Fruit fly (Drosophila melanogaster): ENCODE measurements around the gene CG7326.

Gene CG7326

dm6 chrX:18837046-18837445, 26.5 kb downstream of the CG7326 start (continued):
- TF ChIP-seq Sin3A (optimal IDR thresholded peaks at IDR 0.05) (no peak), CG12299 (tag; optimal IDR thresholded peaks at IDR 0.05) (no peak), CG15269 (tag; optimal IDR thresholded peaks at IDR 0.05) (peak; percentile 67), disco-r (GFP tag; optimal IDR thresholded peaks at IDR 0.05) (no peak), chm (GFP tag; IDR thresholded peaks at IDR 0.05) (no peak), Gug (GFP tag; IDR thresholded peaks at IDR 0.05) (peak; percentile 17; the same call in 2 of the 4 replicates), CG10959 (GFP tag; IDR thresholded peaks at IDR 0.05) (no peak), seq (GFP tag; IDR thresholded peaks at IDR 0.05) (0 out of 2 replicates have a peak, but pooled peaks have one; percentile 13), ara (GFP tag; IDR thresholded peaks at IDR 0.05) (no peak), HHEX (GFP tag; optimal IDR thresholded peaks at IDR 0.05) (no peak), Antp (GFP tag; optimal IDR thresholded peaks at IDR 0.05) (peak; percentile 37), exex (tag; optimal IDR thresholded peaks at IDR 0.05) (no peak), cwo (GFP tag; optimal IDR thresholded peaks at IDR 0.05) (no peak), CG10209 (GFP tag; optimal IDR thresholded peaks at IDR 0.05) (no peak), CG1233 (GFP tag; optimal IDR thresholded peaks at IDR 0.05) (no peak), CG34376 (GFP tag; optimal IDR thresholded peaks at IDR 0.05) (no peak), CG32772 (GFP tag; IDR thresholded peaks at IDR 0.05) (peak; percentile 45; the same call in 1 of the 2 replicates), CG32532 (GFP tag; IDR thresholded peaks at IDR 0.05) (peak; percentile 43; the same call in 1 of the 2 replicates), ftz-f1 (GFP tag; optimal IDR thresholded peaks at IDR 0.05) (no peak), CG30020 (tag; optimal IDR thresholded peaks at IDR 0.05) (peak; percentile 9), CG15011 (GFP tag; optimal IDR thresholded peaks at IDR 0.05) (no peak), danr (GFP tag; IDR thresholded peaks at IDR 0.05) (no peak), sd (tag; optimal IDR thresholded peaks at IDR 0.05) (peak; percentile 14), CG3726 (GFP tag; IDR thresholded peaks at IDR 0.05) (no peak), Dp (GFP tag; optimal IDR thresholded peaks at IDR 0.05) (no peak), gt (GFP tag; IDR thresholded peaks at IDR 0.05) (no peak), Doc2 (GFP tag; IDR thresholded peaks at IDR 0.05) (no peak), CG10431 (GFP tag; optimal IDR thresholded peaks at IDR 0.05) (no peak), CG9727 (GFP tag; optimal IDR thresholded peaks at IDR 0.05) (no peak), CG7987 (GFP tag; optimal IDR thresholded peaks at IDR 0.05) (no peak), kay (GFP tag; optimal IDR thresholded peaks at IDR 0.05) (peak; percentile 47), CG2120 (GFP tag; optimal IDR thresholded peaks at IDR 0.05) (peak; percentile 35), CG1602 (GFP tag; optimal IDR thresholded peaks at IDR 0.05) (no peak), shn (GFP tag; optimal IDR thresholded peaks at IDR 0.05) (peak; percentile 37), ase (GFP tag; IDR thresholded peaks at IDR 0.05) (no peak), nerfin-2 (GFP tag; IDR thresholded peaks at IDR 0.05; ENCODE audit: partially characterized antibody) (no peak), dysf (GFP tag; IDR thresholded peaks at IDR 0.05) (peak; percentile 77), Six4 (GFP tag; optimal IDR thresholded peaks at IDR 0.05) (no peak), CG42726 (GFP tag; IDR thresholded peaks at IDR 0.05; ENCODE audit: partially characterized antibody) (no peak), Ets65A (GFP tag) (peak; percentile 71), peb (GFP tag; IDR thresholded peaks at IDR 0.05) (no peak), Hsf (GFP tag; optimal IDR thresholded peaks at IDR 0.05) (no peak), Xrp1 (GFP tag; IDR thresholded peaks at IDR 0.05) (peak; percentile 73), pnt (GFP tag; optimal IDR thresholded peaks at IDR 0.05) (no peak), Nf-YA (GFP tag; IDR thresholded peaks at IDR 0.05) (no peak), jumu (GFP tag; optimal IDR thresholded peaks at IDR 0.05) (peak; percentile 44), CG12236 (GFP tag; optimal IDR thresholded peaks at IDR 0.05) (no peak), E2f2 (GFP tag; IDR thresholded peaks at IDR 0.05) (peak; percentile 48; the same call in 1 of the 2 replicates), chif (GFP tag; optimal IDR thresholded peaks at IDR 0.05) (peak; percentile 21 to 31), Hmr (GFP tag; optimal IDR thresholded peaks at IDR 0.05) (peak; percentile 7), lilli (GFP tag; optimal IDR thresholded peaks at IDR 0.05) (peak; percentile 32), cg (GFP tag; optimal IDR thresholded peaks at IDR 0.05) (no peak), CG7786 (GFP tag; optimal IDR thresholded peaks at IDR 0.05) (no peak)
